Worm (Caenorhabditis elegans): Measurements from ENCODE around the gene ugt-49.

ugt-49 gene

ce11 chrV:10371951-10372350, at the start of gene ugt-49:
Gene ugt-49, plus strand, starts transcription at chrV:10372321.
- TF ChIP-seq mab-5 (tag; optimal IDR thresholded peaks at IDR 0.05) (no peak), elt-1 (tag; optimal IDR thresholded peaks at IDR 0.05; ENCODE audit: borderline replicate concordance, insufficient read depth) (no peak), ztf-11 (tag; optimal IDR thresholded peaks at IDR 0.05) (no peak), ham-2 (GFP tag; optimal IDR thresholded peaks at IDR 0.05) (no peak), nhr-2 (tag; optimal IDR thresholded peaks at IDR 0.05) (no peak), elt-3 (tag; optimal IDR thresholded peaks at IDR 0.05) (no peak), ceh-83 (GFP tag; optimal IDR thresholded peaks at IDR 0.05) (no peak), mep-1 (tag; optimal IDR thresholded peaks at IDR 0.05) (no peak), unc-62 (GFP tag; optimal IDR thresholded peaks at IDR 0.05) (no peak), lin-32 (GFP tag; optimal IDR thresholded peaks at IDR 0.05) (no peak), lsy-2 (tag; optimal IDR thresholded peaks at IDR 0.05) (no peak), unc-39 (tag; optimal IDR thresholded peaks at IDR 0.05) (no peak), sptf-1 (tag; optimal IDR thresholded peaks at IDR 0.05) (no peak), blmp-1 (tag; optimal IDR thresholded peaks at IDR 0.05) (no peak)

DNA sequence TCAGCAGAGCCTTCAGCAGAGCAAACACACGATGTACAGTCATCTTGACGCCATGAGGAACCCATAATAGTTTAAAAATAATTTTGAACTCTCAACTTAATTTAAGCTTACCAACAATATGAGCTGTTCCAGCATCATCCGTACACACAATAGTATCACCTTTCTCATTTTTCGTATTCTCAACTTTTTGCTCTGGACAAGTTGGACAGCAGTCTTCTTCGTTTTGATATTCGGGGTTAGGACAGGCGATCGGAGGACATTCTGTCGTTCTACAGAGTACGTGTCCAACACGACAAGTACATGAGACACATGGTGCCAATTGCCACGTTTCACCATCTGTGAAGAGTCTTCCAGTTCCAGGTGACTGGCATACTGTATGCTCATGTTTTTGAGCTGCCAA, 48.6 kb upstream of the ugt-49 start:
- TF ChIP-seq nhr-2 (tag; optimal IDR thresholded peaks at IDR 0.05), result no peak
- no peak for TF ChIP-seq hlh-1 (tag; optimal IDR thresholded peaks at IDR 0.05)
- no peak for TF ChIP-seq lin-32 (GFP tag; optimal IDR thresholded peaks at IDR 0.05)
- TF ChIP-seq sem-2 (GFP tag; optimal IDR thresholded peaks at IDR 0.05), result no peak
- no peak for TF ChIP-seq ceh-83 (GFP tag; optimal IDR thresholded peaks at IDR 0.05)
- no peak for TF ChIP-seq mab-5 (tag; optimal IDR thresholded peaks at IDR 0.05)
- TF ChIP-seq cnd-1 (tag; optimal IDR thresholded peaks at IDR 0.05), result no peak
- no peak for TF ChIP-seq elt-1 (tag; optimal IDR thresholded peaks at IDR 0.05; ENCODE audit: borderline replicate concordance, insufficient read depth)
- no peak for TF ChIP-seq zip-8 (tag; optimal IDR thresholded peaks at IDR 0.05)
- no peak for TF ChIP-seq ham-2 (GFP tag; optimal IDR thresholded peaks at IDR 0.05)
- no peak for TF ChIP-seq tbx-8 (GFP tag; optimal IDR thresholded peaks at IDR 0.05)
- no peak for TF ChIP-seq nhr-76 (tag; optimal IDR thresholded peaks at IDR 0.05)
- no peak for TF ChIP-seq flh-1 (GFP tag; optimal IDR thresholded peaks at IDR 0.05)
- no peak for TF ChIP-seq unc-62 (GFP tag; optimal IDR thresholded peaks at IDR 0.05)
- TF ChIP-seq pha-4 (tag; optimal IDR thresholded peaks at IDR 0.05), result no peak
- no peak for TF ChIP-seq sptf-1 (tag; optimal IDR thresholded peaks at IDR 0.05)
- TF ChIP-seq unc-120 (tag; optimal IDR thresholded peaks at IDR 0.05; ENCODE audit: poor library complexity, severe bottlenecking), result no peak
- no peak for TF ChIP-seq nhr-28 (tag; optimal IDR thresholded peaks at IDR 0.05)

- no peak for TF ChIP-seq unc-62 (GFP tag; optimal IDR thresholded peaks at IDR 0.05)
- TF ChIP-seq mls-2 (tag; optimal IDR thresholded peaks at IDR 0.05), result no peak
- no peak for TF ChIP-seq drap-1 (GFP tag; optimal IDR thresholded peaks at IDR 0.05)
- TF ChIP-seq lin-13 (tag; optimal IDR thresholded peaks at IDR 0.05), result no peak
- TF ChIP-seq lsy-2 (tag; optimal IDR thresholded peaks at IDR 0.05), result no peak
- no peak for TF ChIP-seq elt-1 (tag; optimal IDR thresholded peaks at IDR 0.05; ENCODE audit: borderline replicate concordance, insufficient read depth)
- no peak for TF ChIP-seq nhr-12 (tag; optimal IDR thresholded peaks at IDR 0.05)
- TF ChIP-seq mep-1 (tag; optimal IDR thresholded peaks at IDR 0.05), result no peak
- no peak for TF ChIP-seq M03D4.4 (tag; optimal IDR thresholded peaks at IDR 0.05)
- TF ChIP-seq unc-39 (tag; optimal IDR thresholded peaks at IDR 0.05), result no peak
- TF ChIP-seq zip-8 (tag; optimal IDR thresholded peaks at IDR 0.05), result no peak
- no peak for TF ChIP-seq ceh-39 (tag; optimal IDR thresholded peaks at IDR 0.05)
- no peak for TF ChIP-seq pha-4 (tag; optimal IDR thresholded peaks at IDR 0.05)
- TF ChIP-seq sem-2 (GFP tag; optimal IDR thresholded peaks at IDR 0.05), result no peak
- TF ChIP-seq nhr-76 (tag; optimal IDR thresholded peaks at IDR 0.05), result no peak
- TF ChIP-seq sptf-1 (tag; optimal IDR thresholded peaks at IDR 0.05), result no peak
- no peak for TF ChIP-seq elt-3 (tag; optimal IDR thresholded peaks at IDR 0.05)
Measured at ce11 chrV:10328080-10328479, 44.0 kb upstream of the ugt-49 start.

ce11 chrV:10332012-10332411, 40.1 kb upstream of the ugt-49 start, which contains the start of gene crm-1:
Gene crm-1, minus strand, starts transcription at chrV:10332112.
- TF ChIP-seq unc-62 (GFP tag; optimal IDR thresholded peaks at IDR 0.05), result no peak
- no peak for TF ChIP-seq mls-2 (tag; optimal IDR thresholded peaks at IDR 0.05)

- TF ChIP-seq pha-4 (tag; optimal IDR thresholded peaks at IDR 0.05) (no peak), ceh-83 (GFP tag; optimal IDR thresholded peaks at IDR 0.05) (no peak), M03D4.4 (tag; optimal IDR thresholded peaks at IDR 0.05) (no peak), nhr-2 (tag; optimal IDR thresholded peaks at IDR 0.05) (no peak), unc-39 (tag; optimal IDR thresholded peaks at IDR 0.05) (no peak), ham-2 (GFP tag; optimal IDR thresholded peaks at IDR 0.05) (no peak), sem-2 (GFP tag; optimal IDR thresholded peaks at IDR 0.05) (no peak), ceh-43 (GFP tag; optimal IDR thresholded peaks at IDR 0.05) (no peak), tbx-8 (GFP tag; optimal IDR thresholded peaks at IDR 0.05) (no peak), drap-1 (GFP tag; optimal IDR thresholded peaks at IDR 0.05) (no peak), elt-3 (tag; optimal IDR thresholded peaks at IDR 0.05) (no peak), mls-2 (tag; optimal IDR thresholded peaks at IDR 0.05) (no peak), hlh-1 (tag; optimal IDR thresholded peaks at IDR 0.05) (no peak), lin-32 (GFP tag; optimal IDR thresholded peaks at IDR 0.05) (no peak), elt-1 (tag; optimal IDR thresholded peaks at IDR 0.05; ENCODE audit: borderline replicate concordance, insufficient read depth) (no peak), snpc-4 (tag; optimal IDR thresholded peaks at IDR 0.05) (no peak)
Measured at ce11 chrV:10333843-10334242, 38.3 kb upstream of the ugt-49 start.

Measured in whole organism, mixed stage, embryonic.